Worm (Caenorhabditis elegans) whole organism, late embryonic: ENCODE measurements around the gene C54D10.3.

Experiments
- ama-1 ChIP-seq: fragments of 150-350 bp; optimal IDR thresholded peaks from 2 replicates; lab custom pipeline; 2014
- fkh-10 ChIP-seq: fragments of 150-350 bp; optimal IDR thresholded peaks from 2 replicates; lab custom pipeline; 2014; ENCODE audit warnings: missing biosample characterization, missing genetic modification reagents, missing genetic modification characterization

- TF ChIP-seq fkh-10, result no peak
- TF ChIP-seq ama-1 (lab: Kevin White, UChicago), result no peak
Measured at ce11 chrV:12432111-12432510, 13.7 kb downstream of the C54D10.3 start, which contains the start of gene C54D10.13.
